Worm (Caenorhabditis elegans) whole organism, L2 larva: ENCODE data around the gene pcf-11.

Source experiments
- C34F6.9 ChIP-seq: fragments of 150-350 bp; optimal IDR thresholded peaks from 2 replicates; lab custom pipeline; 2014; ENCODE audit warnings: missing biosample characterization, missing genetic modification characterization
- F13H6.1 ChIP-seq: sonication (generic microtip); optimal IDR thresholded peaks from 2 replicates; lab custom pipeline; 2016; ENCODE audit warnings: missing genetic modification characterization, missing compliant biosample characterization
- Y55F3AM.14 ChIP-seq: fragments of 200-800 bp; sonication (Bioruptor generic); optimal IDR thresholded peaks from 2 replicates; lab custom pipeline; 2018; ENCODE audit warnings: mild to moderate bottlenecking, missing genetic modification characterization, missing compliant biosample characterization
- ZK546.5 ChIP-seq: sonication (generic microtip); optimal IDR thresholded peaks from 2 replicates; lab custom pipeline; 2017; ENCODE audit warnings: missing biosample characterization, missing genetic modification characterization
- aly-2 ChIP-seq: fragments of 150-350 bp; optimal IDR thresholded peaks from 2 replicates; lab custom pipeline; 2014; ENCODE audit warnings: missing biosample characterization, missing genetic modification characterization
- ama-1 ChIP-seq: fragments of 150-350 bp; optimal IDR thresholded peaks from 2 replicates; lab custom pipeline; 2018; ENCODE audit warnings: inconsistent platforms
- blmp-1 ChIP-seq: sonication (generic microtip); optimal IDR thresholded peaks from 2 replicates; lab custom pipeline; 2017; ENCODE audit warnings: missing genetic modification characterization, mild to moderate bottlenecking, missing compliant biosample characterization, antibody characterized with exemption, moderate library complexity; ENCODE audit not compliant: insufficient read depth
- ceh-16 ChIP-seq: fragments of 150-350 bp; optimal IDR thresholded peaks from 2 replicates; lab custom pipeline; 2014; ENCODE audit warnings: missing biosample characterization, missing genetic modification characterization
- ceh-82 ChIP-seq: fragments of 150-350 bp; optimal IDR thresholded peaks from 2 replicates; lab custom pipeline; 2014; ENCODE audit warnings: missing biosample characterization, missing genetic modification characterization
- crh-2 ChIP-seq: sonication (generic microtip); optimal IDR thresholded peaks from 2 replicates; lab custom pipeline; 2017; ENCODE audit warnings: missing biosample characterization, missing genetic modification characterization
- egl-27 ChIP-seq: sonication (generic microtip); optimal IDR thresholded peaks from 3 replicates; lab custom pipeline; 2017; ENCODE audit warnings: missing biosample characterization, missing genetic modification reagents, missing genetic modification characterization
- elt-1 ChIP-seq: fragments of 150-350 bp; optimal IDR thresholded peaks from 2 replicates; lab custom pipeline; 2014; ENCODE audit warnings: missing biosample characterization, missing genetic modification characterization
- elt-3 ChIP-seq: sonication (generic microtip); optimal IDR thresholded peaks from 2 replicates; lab custom pipeline; 2017; ENCODE audit warnings: missing biosample characterization, missing genetic modification characterization
- fos-1 ChIP-seq: fragments of 150-350 bp; optimal IDR thresholded peaks from 2 replicates; lab custom pipeline; 2014; ENCODE audit warnings: missing biosample characterization, missing genetic modification characterization
- gmeb-1 ChIP-seq: fragments of 150-350 bp; optimal IDR thresholded peaks from 2 replicates; lab custom pipeline; 2014; ENCODE audit warnings: missing biosample characterization, missing genetic modification characterization
- lsy-2 ChIP-seq, 2 experiments: fragments of 150-350 bp in 1 of 2; sonication (generic microtip) in 1 of 2; optimal IDR thresholded peaks; 2 replicates each; lab custom pipeline; 2014 to 2017; ENCODE audit warnings: missing biosample characterization in 2 of 2, missing genetic modification characterization in 2 of 2
- mab-5 ChIP-seq: fragments of 150-350 bp; optimal IDR thresholded peaks from 2 replicates; lab custom pipeline; 2014; ENCODE audit warnings: missing biosample characterization, missing genetic modification characterization
- mbf-1 ChIP-seq: sonication (generic microtip); optimal IDR thresholded peaks from 2 replicates; lab custom pipeline; 2017; ENCODE audit warnings: missing biosample characterization, missing genetic modification characterization
- nhr-11 ChIP-seq: fragments of 150-350 bp; optimal IDR thresholded peaks from 2 replicates; lab custom pipeline; 2014; ENCODE audit warnings: missing biosample characterization, missing genetic modification characterization
- nhr-12 ChIP-seq: fragments of 150-350 bp; optimal IDR thresholded peaks from 2 replicates; lab custom pipeline; 2014; ENCODE audit warnings: missing biosample characterization, missing genetic modification characterization
- nhr-129 ChIP-seq: fragments of 150-350 bp; optimal IDR thresholded peaks from 2 replicates; lab custom pipeline; 2014; ENCODE audit warnings: missing biosample characterization, missing genetic modification characterization
- nhr-21 ChIP-seq: fragments of 150-350 bp; optimal IDR thresholded peaks from 2 replicates; lab custom pipeline; 2014; ENCODE audit warnings: missing biosample characterization, missing genetic modification characterization
- nhr-23 ChIP-seq: fragments of 150-350 bp; optimal IDR thresholded peaks from 2 replicates; lab custom pipeline; 2014; ENCODE audit warnings: missing biosample characterization, missing genetic modification reagents, missing genetic modification characterization
- nhr-237 ChIP-seq: fragments of 150-350 bp; optimal IDR thresholded peaks from 2 replicates; lab custom pipeline; 2014; ENCODE audit warnings: missing biosample characterization, missing genetic modification characterization
- nhr-25 ChIP-seq: fragments of 150-350 bp; sonication (generic microtip); optimal IDR thresholded peaks from 3 replicates; lab custom pipeline; 2014; ENCODE audit warnings: missing biosample characterization, missing genetic modification characterization
- nhr-77 ChIP-seq: fragments of 150-350 bp; optimal IDR thresholded peaks from 2 replicates; lab custom pipeline; 2014; ENCODE audit warnings: missing biosample characterization, missing genetic modification characterization
- sem-4 ChIP-seq: fragments of 150-350 bp; optimal IDR thresholded peaks from 2 replicates; lab custom pipeline; 2014; ENCODE audit warnings: missing biosample characterization, missing genetic modification reagents, missing genetic modification characterization
- skn-1 ChIP-seq: sonication (generic microtip); optimal IDR thresholded peaks from 2 replicates; lab custom pipeline; 2017; ENCODE audit warnings: missing biosample characterization, missing genetic modification characterization
- sma-3 ChIP-seq: sonication (generic microtip); optimal IDR thresholded peaks from 2 replicates; lab custom pipeline; 2016; ENCODE audit warnings: missing genetic modification reagents, missing genetic modification characterization, missing compliant biosample characterization
- sma-9 ChIP-seq, 2 experiments: fragments of 150-350 bp in 1 of 2; sonication (generic microtip) in 1 of 2; optimal IDR thresholded peaks; 2 replicates each; lab custom pipeline; 2014 to 2016; ENCODE audit warnings: missing genetic modification characterization in 2 of 2, mild to moderate bottlenecking in 1 of 2, missing biosample characterization in 1 of 2, missing compliant biosample characterization in 1 of 2, missing genetic modification reagents in 1 of 2, moderate library complexity in 1 of 2
- snpc-4 ChIP-seq: fragments of 150-350 bp; optimal IDR thresholded peaks from 2 replicates; lab custom pipeline; 2014; ENCODE audit warnings: missing biosample characterization, missing genetic modification characterization
- unc-39 ChIP-seq: fragments of 150-350 bp; optimal IDR thresholded peaks from 2 replicates; lab custom pipeline; 2014; ENCODE audit warnings: missing biosample characterization, missing genetic modification characterization
- unc-62 ChIP-seq: fragments of 150-350 bp; optimal IDR thresholded peaks from 2 replicates; lab custom pipeline; 2014; ENCODE audit warnings: missing biosample characterization, missing genetic modification reagents, missing genetic modification characterization
- ztf-1 ChIP-seq: fragments of 200-800 bp; sonication (Bioruptor generic); conservative IDR thresholded peaks from 2 replicates; pipeline ENCODE4 v1.3.6; 2022; ENCODE audit warnings: missing genetic modification characterization, missing compliant biosample characterization
- ztf-11 ChIP-seq: sonication (generic microtip); optimal IDR thresholded peaks from 2 replicates; lab custom pipeline; 2017; ENCODE audit warnings: missing biosample characterization, missing genetic modification characterization
- ztf-4 ChIP-seq: fragments of 150-350 bp; optimal IDR thresholded peaks from 2 replicates; lab custom pipeline; 2014; ENCODE audit warnings: missing biosample characterization, missing genetic modification characterization

The pcf-11 gene

ce11 chrIII:4986790-4987259 lies 37.9 kb upstream of the pcf-11 start, which contains the start of the genes C27F2.10 and wdr-60:
Gene C27F2.10 (minus strand): TSS chrIII:4986898.
Gene wdr-60 (plus strand): TSS chrIII:4987209.
- TF ChIP-seq snpc-4 (tag; lab: Kevin White, UChicago) (no peak), unc-39 (no peak), gmeb-1 (tag; lab: Kevin White, UChicago) (peak; percentile 80), ceh-82 (tag; lab: Kevin White, UChicago) (no peak), ceh-16 (no peak), sma-9 (GFP tag; optimal IDR thresholded peaks at IDR 0.05; lab: Kevin White, UChicago) (peak; percentile 12), sma-9 (tag; optimal IDR thresholded peaks at IDR 0.05; lab: Kevin White, UChicago) (no peak), lsy-2 (tag; optimal IDR thresholded peaks at IDR 0.05; lab: Kevin White, UChicago) (peak in 1 of 2 experiments; percentile 55), aly-2 (no peak), nhr-237 (tag; lab: Kevin White, UChicago) (no peak)
- TF ChIP-seq, all 48 proteins: peak for 3

- TF ChIP-seq ztf-1 (GFP tag; lab: Robert Waterston, UW) (no peak), elt-1 (tag; lab: Kevin White, UChicago) (no peak), C34F6.9 (no peak), ceh-16 (no peak), snpc-4 (tag; lab: Kevin White, UChicago) (no peak), nhr-11 (tag; lab: Kevin White, UChicago) (no peak), elt-3 (no peak), nhr-23 (no peak), lsy-2 (tag; optimal IDR thresholded peaks at IDR 0.05; lab: Kevin White, UChicago) (no peak), sma-9 (GFP tag; optimal IDR thresholded peaks at IDR 0.05; lab: Kevin White, UChicago) (no peak), sma-9 (tag; optimal IDR thresholded peaks at IDR 0.05; lab: Kevin White, UChicago) (no peak), F13H6.1 (no peak)
Observed at ce11 chrIII:4987666-4988065, 37.0 kb upstream of the pcf-11 start.

ce11 chrIII:4998111-4998859 lies 26.4 kb upstream of the pcf-11 start, which contains the start of gene tmem-131:
Gene tmem-131 (minus strand): TSS chrIII:4998161.
- peak; percentile 20 for TF ChIP-seq blmp-1 (tag; lab: Kevin White, UChicago)
- peak; percentile 32 for TF ChIP-seq nhr-21 (tag; lab: Kevin White, UChicago)
- TF ChIP-seq crh-2 (tag; lab: Kevin White, UChicago), result peak; percentile 45
- TF ChIP-seq nhr-129 (tag; lab: Kevin White, UChicago), result peak; percentile 27
- TF ChIP-seq fos-1, result peak; percentile 34
- no peak for TF ChIP-seq sem-4
- no peak for TF ChIP-seq snpc-4 (tag; lab: Kevin White, UChicago)
- peak; percentile 66 for TF ChIP-seq nhr-25 (tag; lab: Kevin White, UChicago)
- TF ChIP-seq F13H6.1, result no peak
- TF ChIP-seq sma-3 (GFP tag; lab: Kevin White, UChicago), result peak; percentile 43
- no peak for TF ChIP-seq nhr-77 (tag; lab: Kevin White, UChicago)

ce11 chrIII:4998956-4999425 lies 25.7 kb upstream of the pcf-11 start, which contains the start of gene smcr-8:
Gene smcr-8 (plus strand): TSS chrIII:4999375.
- peak in 1 of 2 experiments; percentile 11 for TF ChIP-seq lsy-2 (tag; optimal IDR thresholded peaks at IDR 0.05; lab: Kevin White, UChicago)
- no peak for TF ChIP-seq skn-1 (tag; lab: Kevin White, UChicago)

ce11 chrIII:5002231-5002630 lies 22.5 kb upstream of the pcf-11 start, which contains the start of gene R144.10:
Gene R144.10 (minus strand): TSS chrIII:5002331.
- TF ChIP-seq mab-5 (tag; lab: Kevin White, UChicago) (no peak), ama-1 (lab: Kevin White, UChicago) (no peak), sma-3 (GFP tag; lab: Kevin White, UChicago) (no peak), ZK546.5 (tag; lab: Kevin White, UChicago) (no peak), Y55F3AM.14 (GFP tag; lab: Kevin White, UChicago) (no peak), nhr-77 (tag; lab: Kevin White, UChicago) (no peak), nhr-129 (tag; lab: Kevin White, UChicago) (no peak), ceh-16 (no peak), unc-62 (GFP tag; lab: Kevin White, UChicago) (no peak), ztf-11 (no peak), nhr-21 (tag; lab: Kevin White, UChicago) (no peak), egl-27 (tag; lab: Kevin White, UChicago) (no peak), lsy-2 (tag; optimal IDR thresholded peaks at IDR 0.05; lab: Kevin White, UChicago) (no peak), ztf-4 (tag; lab: Kevin White, UChicago) (no peak), unc-39 (no peak), mbf-1 (tag; lab: Kevin White, UChicago) (no peak), nhr-12 (no peak), fos-1 (no peak)
- TF ChIP-seq, all 48 proteins: peak for 0
